Worm (Caenorhabditis elegans): ENCODE measurements around the gene hhat-1.

Gene hhat-1

ce11 chrII:14635179-14635578, 43.1 kb upstream of the hhat-1 start (continued):
- TF ChIP-seq F33H1.4 (GFP tag; IDR thresholded peaks at IDR 0.05) (no peak), K12H6.12 (tag; optimal IDR thresholded peaks at IDR 0.05) (peak; percentile 16), dpl-1 (GFP tag; optimal IDR thresholded peaks at IDR 0.05) (no peak), repo-1 (tag; optimal IDR thresholded peaks at IDR 0.05) (no peak), ekl-4 (GFP tag; IDR thresholded peaks at IDR 0.05) (no peak), nfyb-1 (GFP tag; IDR thresholded peaks at IDR 0.05) (peak; percentile 76), egl-44 (GFP tag; IDR thresholded peaks at IDR 0.05) (peak; percentile 79), attf-3 (GFP tag; conservative IDR thresholded peaks at IDR 0.05) (0 out of 2 replicates have a peak, but pooled peaks have one; percentile 36), ceh-91 (GFP tag; IDR thresholded peaks at IDR 0.05) (peak; percentile 19; the same call in 1 of the 2 replicates), akir-1 (GFP tag; optimal IDR thresholded peaks at IDR 0.05) (no peak), Y56A3A.18 (GFP tag; IDR thresholded peaks at IDR 0.05) (0 out of 2 replicates have a peak, but pooled peaks have one; percentile 41), mcd-1 (GFP tag; IDR thresholded peaks at IDR 0.05) (peak; percentile 54), attf-6 (GFP tag; IDR thresholded peaks at IDR 0.05) (no peak), snpc-4 (GFP tag; optimal IDR thresholded peaks at IDR 0.05) (no peak), snpc-4 (tag; optimal IDR thresholded peaks at IDR 0.05) (peak in 3 of 4 experiments; percentile 41 to 78 (median 54)), ceh-27 (GFP tag; optimal IDR thresholded peaks at IDR 0.05) (peak; percentile 20), nhr-90 (tag; optimal IDR thresholded peaks at IDR 0.05) (peak; percentile 43), bed-2 (GFP tag; IDR thresholded peaks at IDR 0.05) (no peak), die-1 (tag; optimal IDR thresholded peaks at IDR 0.05) (peak; percentile 66), Y67H2A.10 (GFP tag; conservative IDR thresholded peaks at IDR 0.05) (no peak), F23B12.7 (tag; optimal IDR thresholded peaks at IDR 0.05; ENCODE audit: insufficient read depth) (no peak), lin-35 (GFP tag; optimal IDR thresholded peaks at IDR 0.05) (peak in 1 of 3 experiments; percentile 48), Y53G8AR.9 (GFP tag; conservative IDR thresholded peaks at IDR 0.05) (no peak), nhr-27 (tag; optimal IDR thresholded peaks at IDR 0.05) (no peak), let-607 (tag; optimal IDR thresholded peaks at IDR 0.05) (peak in 1 of 2 experiments; percentile 1), nhr-120 (GFP tag; IDR thresholded peaks at IDR 0.05) (no peak), ccch-3 (GFP tag; optimal IDR thresholded peaks at IDR 0.05) (no peak), hmg-20 (GFP tag; IDR thresholded peaks at IDR 0.05) (peak; percentile 63; the same call in 1 of the 2 replicates), tbp1 (GFP tag; optimal IDR thresholded peaks at IDR 0.05) (peak; percentile 93), K11D2.4 (GFP tag; IDR thresholded peaks at IDR 0.05) (0 out of 2 replicates have a peak, but pooled peaks have one; percentile 22), B0019.2 (GFP tag; conservative IDR thresholded peaks at IDR 0.05) (0 out of 2 replicates have a peak, but pooled peaks have one; percentile 4), snpc-1.1 (tag; optimal IDR thresholded peaks at IDR 0.05; ENCODE audit: insufficient read depth) (no peak), lag-1 (GFP tag; IDR thresholded peaks at IDR 0.05) (no peak), xnd-1 (tag; optimal IDR thresholded peaks at IDR 0.05) (no peak), pbrm-1 (GFP tag; IDR thresholded peaks at IDR 0.05) (0 out of 2 replicates have a peak, but pooled peaks have one; percentile 17), lin-26 (GFP tag; IDR thresholded peaks at IDR 0.05) (peak; percentile 74), unc-130 (GFP tag; optimal IDR thresholded peaks at IDR 0.05) (no peak), madf-8 (GFP tag; conservative IDR thresholded peaks at IDR 0.05) (no peak), madf-6 (GFP tag; IDR thresholded peaks at IDR 0.05) (peak; percentile 41), rpc-1 (optimal IDR thresholded peaks at IDR 0.05) (peak; percentile 67), rpc-1 (tag; optimal IDR thresholded peaks at IDR 0.05) (peak; percentile 72), him-1 (tag; optimal IDR thresholded peaks at IDR 0.05) (peak; percentile 56), snpc-1.3 (tag; optimal IDR thresholded peaks at IDR 0.05; ENCODE audit: insufficient read depth) (no peak), D2030.7 (GFP tag; IDR thresholded peaks at IDR 0.05) (peak; percentile 16; the same call in 1 of the 2 replicates), egrh-3 (GFP tag; IDR thresholded peaks at IDR 0.05) (peak; percentile 30; the same call in 1 of the 2 replicates), F57C9.4 (tag; optimal IDR thresholded peaks at IDR 0.05) (no peak), B0261.1 (tag; optimal IDR thresholded peaks at IDR 0.05) (peak; percentile 82)
